Fruit fly (Drosophila melanogaster): ENCODE data around the gene RagA-B.

The RagA-B gene

dm6 chr3R:8945502-8946324, 38.4 kb downstream of the RagA-B start (continued):
- TF ChIP-seq bowl (GFP tag; IDR thresholded peaks at IDR 0.05) = peak; percentile 65; the same call in 1 of the 2 replicates
- TF ChIP-seq CG17385 (GFP tag; optimal IDR thresholded peaks at IDR 0.05) = peak; percentile 84
- TF ChIP-seq CG30403 (GFP tag; optimal IDR thresholded peaks at IDR 0.05) = peak; percentile 85
- TF ChIP-seq hkb (optimal IDR thresholded peaks at IDR 0.05) = no peak
- TF ChIP-seq hkb (GFP tag; IDR thresholded peaks at IDR 0.05) = peak; percentile 90
- peak; percentile 42 for TF ChIP-seq CG13123 (GFP tag; optimal IDR thresholded peaks at IDR 0.05)
- peak; percentile 55; the same call in 1 of the 3 replicates for TF ChIP-seq CG2889 (GFP tag; IDR thresholded peaks at IDR 0.05)
- no peak for TF ChIP-seq CG2199 (GFP tag; IDR thresholded peaks at IDR 0.05)
- TF ChIP-seq sens-2 (GFP tag; IDR thresholded peaks at IDR 0.05) = peak; percentile 52; the same call in 1 of the 2 replicates
- no peak for TF ChIP-seq Bgb (GFP tag; IDR thresholded peaks at IDR 0.05; ENCODE audit: partially characterized antibody)
- no peak for TF ChIP-seq gcm2 (GFP tag; optimal IDR thresholded peaks at IDR 0.05)
- TF ChIP-seq CG17829 (tag; optimal IDR thresholded peaks at IDR 0.05) = peak; percentile 86
- TF ChIP-seq CG11723 (GFP tag; optimal IDR thresholded peaks at IDR 0.05) = peak; percentile 76
- peak; percentile 18 for TF ChIP-seq Myb (GFP tag; optimal IDR thresholded peaks at IDR 0.05)
- peak; percentile 69; the same call in 1 of the 2 replicates for TF ChIP-seq ap (GFP tag; IDR thresholded peaks at IDR 0.05)
- TF ChIP-seq YL-1 (GFP tag; optimal IDR thresholded peaks at IDR 0.05) = peak; percentile 15
- TF ChIP-seq tx (GFP tag; optimal IDR thresholded peaks at IDR 0.05) = no peak
- TF ChIP-seq CG2712 (tag; optimal IDR thresholded peaks at IDR 0.05) = peak; percentile 90
- TF ChIP-seq dmrt11E (tag; optimal IDR thresholded peaks at IDR 0.05) = peak; percentile 58
- peak; percentile 51 for TF ChIP-seq CG7987 (GFP tag; optimal IDR thresholded peaks at IDR 0.05)
- TF ChIP-seq CG12155 (GFP tag; optimal IDR thresholded peaks at IDR 0.05) = peak; percentile 43
- peak; percentile 75 for TF ChIP-seq Asciz (GFP tag; optimal IDR thresholded peaks at IDR 0.05)
- no peak for TF ChIP-seq HLHmδ (GFP tag; optimal IDR thresholded peaks at IDR 0.05)
- peak; percentile 79 for TF ChIP-seq CG11093 (GFP tag; IDR thresholded peaks at IDR 0.05)
- no peak for TF ChIP-seq Tbp (GFP tag; optimal IDR thresholded peaks at IDR 0.05)
- peak; percentile 86 for TF ChIP-seq ftz-f1 (GFP tag; optimal IDR thresholded peaks at IDR 0.05)
- TF ChIP-seq CG31388 (GFP tag; optimal IDR thresholded peaks at IDR 0.05) = peak; percentile 27
- peak; percentile 66; the same call in 1 of the 2 replicates for TF ChIP-seq al (GFP tag; IDR thresholded peaks at IDR 0.05)
- TF ChIP-seq CG9932 (GFP tag; IDR thresholded peaks at IDR 0.05) = peak; percentile 56; the same call in 1 of the 2 replicates
- no peak for TF ChIP-seq Bteb2 (GFP tag; optimal IDR thresholded peaks at IDR 0.05)
- peak; percentile 24 for TF ChIP-seq zfh2 (GFP tag; optimal IDR thresholded peaks at IDR 0.05)
- peak; percentile 24 for TF ChIP-seq CG9876 (GFP tag; optimal IDR thresholded peaks at IDR 0.05)
- peak; percentile 72 for TF ChIP-seq bigmax (GFP tag; optimal IDR thresholded peaks at IDR 0.05)
- TF ChIP-seq CG2120 (GFP tag; optimal IDR thresholded peaks at IDR 0.05) = peak; percentile 31
- no peak for TF ChIP-seq CG8478 (optimal IDR thresholded peaks at IDR 0.05)
- TF ChIP-seq Side (GFP tag; optimal IDR thresholded peaks at IDR 0.05) = no peak
- peak; percentile 88 for TF ChIP-seq CG17359 (tag; optimal IDR thresholded peaks at IDR 0.05)
- TF ChIP-seq grn (GFP tag; optimal IDR thresholded peaks at IDR 0.05) = no peak
- no peak for TF ChIP-seq hbn (GFP tag; IDR thresholded peaks at IDR 0.05; ENCODE audit: partially characterized antibody)
- TF ChIP-seq ac (GFP tag; optimal IDR thresholded peaks at IDR 0.05) = peak; percentile 7
- peak; percentile 74 for TF ChIP-seq CG1233 (GFP tag; optimal IDR thresholded peaks at IDR 0.05)
- peak; percentile 93 for TF ChIP-seq nmo (GFP tag; optimal IDR thresholded peaks at IDR 0.05)
- TF ChIP-seq mld (GFP tag; IDR thresholded peaks at IDR 0.05; ENCODE audit: partially characterized antibody) = no peak
- peak; percentile 69 for TF ChIP-seq scrt (GFP tag; optimal IDR thresholded peaks at IDR 0.05)
- TF ChIP-seq inv (GFP tag; IDR thresholded peaks at IDR 0.05; ENCODE audit: partially characterized antibody) = no peak
- no peak for TF ChIP-seq crc (GFP tag; optimal IDR thresholded peaks at IDR 0.05)
- TF ChIP-seq unc-4 (GFP tag; IDR thresholded peaks at IDR 0.05; ENCODE audit: partially characterized antibody) = no peak
- peak; percentile 84 for TF ChIP-seq row (GFP tag; IDR thresholded peaks at IDR 0.05)
- peak; percentile 25 for TF ChIP-seq D19B (GFP tag; optimal IDR thresholded peaks at IDR 0.05)
- peak; percentile 85 for TF ChIP-seq CG12299 (tag; optimal IDR thresholded peaks at IDR 0.05)
